Fruit fly (Drosophila melanogaster) whole organism, pupa: Measurements from ENCODE around the gene Cyp6v1.

Experiments
- CG10348 ChIP-seq: fragments of 200-800 bp; sonication (Bioruptor generic); IDR thresholded peaks from 2 replicates; pipeline ENCODE4 v1.3.6; 2022; ENCODE audit warnings: missing biosample characterization, missing genetic modification characterization
- CG14655 ChIP-seq: fragments of 200-800 bp; sonication (Bioruptor generic); optimal IDR thresholded peaks from 3 replicates; lab custom pipeline; 2017; ENCODE audit warnings: mild to moderate bottlenecking, missing biosample characterization, missing genetic modification reagents, missing genetic modification characterization
- CG8159 ChIP-seq: fragments of 200-800 bp; sonication (Bioruptor generic); optimal IDR thresholded peaks from 3 replicates; lab custom pipeline; 2018; ENCODE audit warnings: missing biosample characterization, mild to moderate bottlenecking, missing genetic modification characterization, moderate library complexity
- CG8301 ChIP-seq: fragments of 200-800 bp; sonication (Bioruptor generic); optimal IDR thresholded peaks from 2 replicates; lab custom pipeline; 2018; ENCODE audit warnings: missing biosample characterization, mild to moderate bottlenecking, missing genetic modification characterization
- CG9948 ChIP-seq: fragments of 200-800 bp; sonication (Bioruptor generic); optimal IDR thresholded peaks from 2 replicates; lab custom pipeline; 2018; ENCODE audit warnings: missing biosample characterization, mild to moderate bottlenecking, missing genetic modification characterization, moderate library complexity
- Pif1A ChIP-seq: fragments of 200-800 bp; sonication (Bioruptor generic); optimal IDR thresholded peaks from 3 replicates; lab custom pipeline; 2016; ENCODE audit warnings: missing biosample characterization, missing genetic modification characterization

DNA sequence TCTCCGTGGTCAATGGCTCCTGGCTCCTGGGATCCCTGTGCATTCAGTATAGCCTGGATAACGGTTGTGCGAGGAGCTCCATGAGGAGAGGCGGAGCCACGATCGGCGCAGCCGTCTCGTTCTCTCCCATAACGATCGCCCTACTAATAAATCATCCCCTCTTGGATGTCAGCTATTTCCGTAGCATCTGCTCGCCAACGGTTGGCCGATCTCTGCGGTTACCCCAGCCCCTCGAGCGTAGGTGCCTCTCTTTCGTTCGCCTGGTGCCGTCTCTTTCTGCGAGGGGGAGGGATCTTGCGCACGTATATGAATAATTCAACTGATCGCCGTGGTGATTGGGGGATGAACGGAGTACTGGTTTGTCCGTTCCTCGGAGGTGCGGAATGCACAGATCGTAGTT is 33.5 kb downstream of the Cyp6v1 start, which contains the start of gene run:
- no peak for TF ChIP-seq CG10348 (GFP tag; lab: Robert Waterston, UW)
- TF ChIP-seq CG8301 = no peak
- TF ChIP-seq CG14655 (GFP tag; lab: Kevin White, UChicago) = no peak
- no peak for TF ChIP-seq Pif1A
- no peak for TF ChIP-seq CG9948
- no peak for TF ChIP-seq CG8159 (tag; lab: Kevin White, UChicago)
